Worm (Caenorhabditis elegans): ENCODE results near the gene sas-6.

The sas-6 gene

ce11 chrIV:13785545-13785944 lies 3.0 kb downstream of the sas-6 start, which contains the start of gene lact-9:
lact-9 (minus strand) TSS chrIV:13785645.
- TF ChIP-seq odd-2 (tag; optimal IDR thresholded peaks at IDR 0.05) = no peak
- TF ChIP-seq Y22D7AL.16 (tag; optimal IDR thresholded peaks at IDR 0.05) = no peak
- TF ChIP-seq C38D4.7 (GFP tag; optimal IDR thresholded peaks at IDR 0.05) = no peak
- TF ChIP-seq ama-1 (optimal IDR thresholded peaks at IDR 0.05) = no peak
- no peak for TF ChIP-seq sdc-2 (tag; optimal IDR thresholded peaks at IDR 0.05)
- no peak for TF ChIP-seq ceh-30 (tag; optimal IDR thresholded peaks at IDR 0.05)
- no peak for TF ChIP-seq sox-2 (GFP tag; IDR thresholded peaks at IDR 0.05)
- TF ChIP-seq K09A11.1 (tag; optimal IDR thresholded peaks at IDR 0.05; ENCODE audit: insufficient read depth) = no peak
- TF ChIP-seq ceh-48 (tag; optimal IDR thresholded peaks at IDR 0.05) = no peak

DNA sequence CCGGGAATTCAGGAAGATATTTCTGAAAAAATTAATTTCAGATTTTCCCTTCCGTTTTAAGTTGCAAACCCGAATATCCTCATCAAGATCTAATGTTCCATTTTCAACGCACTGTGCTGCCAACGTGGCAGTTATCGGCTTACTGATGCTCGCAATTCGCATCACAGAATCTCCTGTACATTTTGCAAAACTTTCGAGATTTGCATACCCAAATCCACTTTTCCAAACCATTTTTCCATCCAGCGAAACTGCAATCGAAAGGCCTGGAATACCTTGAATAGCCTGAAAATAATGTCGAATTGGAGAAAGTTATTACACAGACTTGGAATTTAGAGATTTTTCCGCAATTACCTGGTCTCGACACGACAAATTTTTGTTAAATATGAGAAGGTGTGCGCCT lies 3.8 kb downstream of the sas-6 start:
- no peak for TF ChIP-seq C08G9.2 (tag; optimal IDR thresholded peaks at IDR 0.05)
- TF ChIP-seq unc-3 (GFP tag; conservative IDR thresholded peaks at IDR 0.05) = no peak
- no peak for TF ChIP-seq unc-3 (tag; optimal IDR thresholded peaks at IDR 0.05)
- TF ChIP-seq ceh-24 (tag; optimal IDR thresholded peaks at IDR 0.05) = no peak
- no peak for TF ChIP-seq pag-3 (tag; optimal IDR thresholded peaks at IDR 0.05; ENCODE audit: borderline replicate concordance)
- no peak for TF ChIP-seq nhr-11 (tag; optimal IDR thresholded peaks at IDR 0.05)
- TF ChIP-seq madf-2 (tag; optimal IDR thresholded peaks at IDR 0.05) = no peak
- no peak for TF ChIP-seq fax-1 (tag; optimal IDR thresholded peaks at IDR 0.05)

ce11 chrIV:13783237-13784012 lies 5.1 kb downstream of the sas-6 start, which contains the start of gene iscu-1:
iscu-1 (plus strand) TSS chrIV:13783962.
- TF ChIP-seq dmd-4 (tag; optimal IDR thresholded peaks at IDR 0.05; ENCODE audit: borderline replicate concordance) = no peak
- no peak for TF ChIP-seq pag-3 (tag; optimal IDR thresholded peaks at IDR 0.05; ENCODE audit: borderline replicate concordance)
- TF ChIP-seq dve-1 (tag; optimal IDR thresholded peaks at IDR 0.05) = no peak
- no peak for TF ChIP-seq sox-2 (GFP tag; IDR thresholded peaks at IDR 0.05)
- TF ChIP-seq ceh-30 (tag; optimal IDR thresholded peaks at IDR 0.05) = no peak
- no peak for TF ChIP-seq ceh-24 (tag; optimal IDR thresholded peaks at IDR 0.05)
- no peak for TF ChIP-seq pqm-1 (tag; optimal IDR thresholded peaks at IDR 0.05)
- TF ChIP-seq ceh-2 (tag; optimal IDR thresholded peaks at IDR 0.05) = peak; percentile 5
- TF ChIP-seq hlh-30 (tag; optimal IDR thresholded peaks at IDR 0.05; ENCODE audit: insufficient read depth) = peak; percentile 83
- no peak for TF ChIP-seq ceh-18 (tag; optimal IDR thresholded peaks at IDR 0.05)
- no peak for TF ChIP-seq T23F11.4 (GFP tag; optimal IDR thresholded peaks at IDR 0.05)
- TF ChIP-seq nhr-11 (tag; optimal IDR thresholded peaks at IDR 0.05) = no peak
- no peak for TF ChIP-seq nfya-1 (tag; optimal IDR thresholded peaks at IDR 0.05)
- no peak for TF ChIP-seq nhr-232 (tag; optimal IDR thresholded peaks at IDR 0.05)
- TF ChIP-seq pros-1 (tag; optimal IDR thresholded peaks at IDR 0.05) = no peak
- peak; percentile 11 for TF ChIP-seq tbx-7 (tag; optimal IDR thresholded peaks at IDR 0.05)
- TF ChIP-seq pha-4 (tag; optimal IDR thresholded peaks at IDR 0.05) = no peak
- TF ChIP-seq hlh-6 (tag; optimal IDR thresholded peaks at IDR 0.05) = no peak
- TF ChIP-seq C38D4.7 (GFP tag; optimal IDR thresholded peaks at IDR 0.05) = no peak
- TF ChIP-seq pat-9 (tag; optimal IDR thresholded peaks at IDR 0.05) = no peak
- TF ChIP-seq ceh-31 (tag; optimal IDR thresholded peaks at IDR 0.05) = peak; percentile 52
- TF ChIP-seq C08G9.2 (tag; optimal IDR thresholded peaks at IDR 0.05) = peak; percentile 53
- no peak for TF ChIP-seq hlh-8 (tag; optimal IDR thresholded peaks at IDR 0.05)
- no peak for TF ChIP-seq pha-2 (tag; optimal IDR thresholded peaks at IDR 0.05)
- no peak for TF ChIP-seq unc-42 (tag; optimal IDR thresholded peaks at IDR 0.05)
- TF ChIP-seq tbx-2 (tag; optimal IDR thresholded peaks at IDR 0.05) = peak; percentile 61
- TF ChIP-seq odd-2 (tag; optimal IDR thresholded peaks at IDR 0.05) = no peak
- TF ChIP-seq elt-2 (tag; optimal IDR thresholded peaks at IDR 0.05) = no peak
- no peak for TF ChIP-seq ceh-9 (tag; optimal IDR thresholded peaks at IDR 0.05)
- TF ChIP-seq mec-3 (tag; optimal IDR thresholded peaks at IDR 0.05; ENCODE audit: borderline replicate concordance) = no peak
- TF ChIP-seq che-1 (tag; optimal IDR thresholded peaks at IDR 0.05) = no peak
- no peak for TF ChIP-seq rnt-1 (tag; optimal IDR thresholded peaks at IDR 0.05)
- TF ChIP-seq unc-55 (GFP tag; optimal IDR thresholded peaks at IDR 0.05) = no peak

Measured in whole organism, late embryonic.